Worm (Caenorhabditis elegans) whole organism, young adult: Measurements from ENCODE around the gene idpb-1.
A peak's percentile ranks its signal among the peaks of the same experiment; 100 is the strongest.

Experiments used
- B0019.2 ChIP-seq: fragments of 200-800 bp; sonication (Bioruptor generic); conservative IDR thresholded peaks from 2 replicates; pipeline ENCODE4 v1.3.6; 2022; ENCODE audit warnings: missing genetic modification reagents, missing genetic modification characterization, missing compliant biosample characterization
- B0336.3 ChIP-seq: fragments of 200-800 bp; sonication (Bioruptor generic); IDR thresholded peaks from 2 replicates; pipeline ENCODE4 v1.3.6; 2022; ENCODE audit warnings: missing genetic modification characterization, missing compliant biosample characterization
- D2030.7 ChIP-seq: fragments of 200-800 bp; sonication (Bioruptor generic); IDR thresholded peaks from 2 replicates; pipeline ENCODE4 v1.3.6; 2022; ENCODE audit warnings: missing genetic modification reagents, missing genetic modification characterization, missing compliant biosample characterization
- F33H1.4 ChIP-seq: fragments of 200-800 bp; sonication (Bioruptor generic); IDR thresholded peaks from 2 replicates; pipeline ENCODE4 v1.3.6; 2022; ENCODE audit warnings: missing genetic modification reagents, missing genetic modification characterization, missing compliant biosample characterization
- F37B4.10 ChIP-seq: fragments of 200-800 bp; sonication (Bioruptor generic); IDR thresholded peaks from 2 replicates; pipeline ENCODE4 v1.3.6; 2022; ENCODE audit warnings: missing genetic modification characterization, missing compliant biosample characterization
- F49E8.2 ChIP-seq: sonication (generic microtip); optimal IDR thresholded peaks from 3 replicates; lab custom pipeline; 2017; ENCODE audit warnings: missing genetic modification characterization, mild to moderate bottlenecking, missing compliant biosample characterization, antibody characterized with exemption, moderate library complexity; ENCODE audit not compliant: insufficient read depth
- K12H6.12 ChIP-seq: fragments of 200-800 bp; sonication (Bioruptor generic); optimal IDR thresholded peaks from 2 replicates; lab custom pipeline; 2018; ENCODE audit warnings: mild to moderate bottlenecking, missing genetic modification characterization, missing compliant biosample characterization
- Y56A3A.18 ChIP-seq: fragments of 200-800 bp; sonication (Bioruptor generic); IDR thresholded peaks from 2 replicates; pipeline ENCODE4 v1.3.6; 2022; ENCODE audit warnings: missing genetic modification reagents, missing genetic modification characterization, missing compliant biosample characterization
- Y95B8A.8 ChIP-seq: fragments of 200-800 bp; sonication (Bioruptor generic); IDR thresholded peaks from 2 replicates; pipeline ENCODE4 v1.3.6; 2022; ENCODE audit warnings: missing genetic modification reagents, missing genetic modification characterization, missing compliant biosample characterization
- ZK185.1 ChIP-seq: sonication (generic microtip); optimal IDR thresholded peaks from 2 replicates; lab custom pipeline; 2016; ENCODE audit warnings: mild to moderate bottlenecking, missing genetic modification characterization, missing compliant biosample characterization; ENCODE audit not compliant: poor library complexity, severe bottlenecking
- akir-1 ChIP-seq: fragments of 200-800 bp; sonication (Bioruptor generic); optimal IDR thresholded peaks from 2 replicates; lab custom pipeline; 2018; ENCODE audit warnings: mild to moderate bottlenecking, missing genetic modification characterization, moderate library complexity, missing compliant biosample characterization
- aptf-3 ChIP-seq: fragments of 200-800 bp; sonication (Bioruptor generic); IDR thresholded peaks from 2 replicates; pipeline ENCODE4 v1.3.6; 2022; ENCODE audit warnings: missing genetic modification characterization, missing compliant biosample characterization
- attf-6 ChIP-seq: fragments of 200-800 bp; sonication (Bioruptor generic); IDR thresholded peaks from 2 replicates; pipeline ENCODE4 v1.3.6; 2022; ENCODE audit warnings: missing genetic modification reagents, missing genetic modification characterization, missing compliant biosample characterization
- cebp-2 ChIP-seq: fragments of 200-800 bp; sonication (Bioruptor generic); IDR thresholded peaks from 2 replicates; pipeline ENCODE4 v1.3.6; 2022; ENCODE audit warnings: missing genetic modification characterization, missing compliant biosample characterization
- ceh-27 ChIP-seq: fragments of 200-800 bp; sonication (Bioruptor generic); optimal IDR thresholded peaks from 2 replicates; lab custom pipeline; 2018; ENCODE audit warnings: mild to moderate bottlenecking, missing genetic modification characterization, moderate library complexity, missing compliant biosample characterization
- ceh-40 ChIP-seq: fragments of 200-800 bp; sonication (Bioruptor generic); IDR thresholded peaks from 2 replicates; pipeline ENCODE4 v1.3.6; 2022; ENCODE audit warnings: missing genetic modification characterization, missing compliant biosample characterization
- ceh-91 ChIP-seq: fragments of 200-800 bp; sonication (Bioruptor generic); IDR thresholded peaks from 2 replicates; pipeline ENCODE4 v1.3.6; 2022; ENCODE audit warnings: missing genetic modification reagents, missing genetic modification characterization, missing compliant biosample characterization
- die-1 ChIP-seq: sonication (generic microtip); optimal IDR thresholded peaks from 2 replicates; lab custom pipeline; 2016; ENCODE audit warnings: missing genotype, mild to moderate bottlenecking, missing genetic modification characterization, missing compliant biosample characterization
- dpff-1 ChIP-seq: sonication (generic microtip); optimal IDR thresholded peaks from 2 replicates; lab custom pipeline; 2017; ENCODE audit warnings: mild to moderate bottlenecking, missing genetic modification characterization, missing compliant biosample characterization
- egrh-3 ChIP-seq: fragments of 200-800 bp; sonication (Bioruptor generic); IDR thresholded peaks from 2 replicates; pipeline ENCODE4 v1.3.6; 2022; ENCODE audit warnings: missing genetic modification reagents, missing genetic modification characterization, missing compliant biosample characterization
- ekl-4 ChIP-seq: fragments of 200-800 bp; sonication (Bioruptor generic); IDR thresholded peaks from 2 replicates; pipeline ENCODE4 v1.3.6; 2022; ENCODE audit warnings: missing genetic modification reagents, missing genetic modification characterization, missing compliant biosample characterization
- fkh-3 ChIP-seq: sonication (generic microtip); optimal IDR thresholded peaks from 2 replicates; lab custom pipeline; 2016; ENCODE audit warnings: mild to moderate bottlenecking, missing genetic modification characterization, missing compliant biosample characterization
- him-1 ChIP-seq: sonication (generic microtip); optimal IDR thresholded peaks from 2 replicates; lab custom pipeline; 2016; ENCODE audit warnings: missing genotype, missing genetic modification reagents, missing genetic modification characterization, missing compliant biosample characterization
- hrde-1 ChIP-seq: sonication (generic microtip); optimal IDR thresholded peaks from 2 replicates; lab custom pipeline; 2016; ENCODE audit warnings: missing genetic modification characterization, mild to moderate bottlenecking, missing compliant biosample characterization, moderate library complexity, missing genotype, missing genetic modification reagents, borderline replicate concordance
- lin-26 ChIP-seq: fragments of 200-800 bp; sonication (Bioruptor generic); IDR thresholded peaks from 2 replicates; pipeline ENCODE4 v1.3.6; 2022; ENCODE audit warnings: missing genetic modification reagents, missing genetic modification characterization, missing compliant biosample characterization
- lin-35 ChIP-seq, 3 experiments: fragments of 150-350 bp in 2 of 3; sonication (generic microtip) in 1 of 3; optimal IDR thresholded peaks; 2 replicates each; lab custom pipeline; 2014 to 2018; ENCODE audit warnings: missing biosample characterization in 3 of 3, missing genetic modification characterization in 3 of 3, missing genetic modification reagents in 3 of 3
- lin-40 ChIP-seq: sonication (generic microtip); optimal IDR thresholded peaks from 2 replicates; lab custom pipeline; 2016; ENCODE audit warnings: missing genetic modification characterization, mild to moderate bottlenecking, missing compliant biosample characterization, missing genotype, missing genetic modification reagents
- lir-1 ChIP-seq: fragments of 200-800 bp; sonication (Bioruptor generic); conservative IDR thresholded peaks from 2 replicates; pipeline ENCODE4 v1.3.6; 2022; ENCODE audit warnings: missing genetic modification reagents, missing genetic modification characterization, missing compliant biosample characterization
- lsl-1 ChIP-seq: fragments of 200-800 bp; sonication (Bioruptor generic); optimal IDR thresholded peaks from 2 replicates; lab custom pipeline; 2018; ENCODE audit warnings: mild to moderate bottlenecking, missing genetic modification characterization, moderate library complexity, missing compliant biosample characterization
- madf-3 ChIP-seq: fragments of 200-800 bp; sonication (Bioruptor generic); IDR thresholded peaks from 2 replicates; pipeline ENCODE4 v1.3.6; 2022; ENCODE audit warnings: missing genetic modification reagents, missing genetic modification characterization, missing compliant biosample characterization
- nhr-27 ChIP-seq: fragments of 200-800 bp; sonication (Bioruptor generic); optimal IDR thresholded peaks from 2 replicates; lab custom pipeline; 2018; ENCODE audit warnings: mild to moderate bottlenecking, missing genetic modification characterization, moderate library complexity, missing compliant biosample characterization
- nhr-90 ChIP-seq: sonication (generic microtip); optimal IDR thresholded peaks from 2 replicates; lab custom pipeline; 2016; ENCODE audit warnings: missing genotype, mild to moderate bottlenecking, missing genetic modification characterization, missing compliant biosample characterization
- pbrm-1 ChIP-seq: fragments of 200-800 bp; sonication (Bioruptor generic); IDR thresholded peaks from 2 replicates; pipeline ENCODE4 v1.3.6; 2022; ENCODE audit warnings: missing genetic modification reagents, missing genetic modification characterization, missing compliant biosample characterization
- rcor-1 ChIP-seq: fragments of 200-800 bp; sonication (Bioruptor generic); IDR thresholded peaks from 2 replicates; pipeline ENCODE4 v1.3.6; 2022; ENCODE audit warnings: missing genetic modification reagents, missing genetic modification characterization, missing compliant biosample characterization
- sea-2 ChIP-seq: fragments of 200-800 bp; sonication (Bioruptor generic); IDR thresholded peaks from 2 replicates; pipeline ENCODE4 v1.3.6; 2022; ENCODE audit warnings: missing genetic modification characterization, missing compliant biosample characterization
- snpc-1.3 ChIP-seq: sonication (generic microtip); optimal IDR thresholded peaks from 2 replicates; lab custom pipeline; 2017; ENCODE audit warnings: missing genetic modification characterization, mild to moderate bottlenecking, missing compliant biosample characterization, antibody characterized with exemption, moderate library complexity, missing genotype, missing genetic modification reagents; ENCODE audit not compliant: insufficient read depth
- snpc-3.4 ChIP-seq: sonication (generic microtip); optimal IDR thresholded peaks from 2 replicates; lab custom pipeline; 2017; ENCODE audit warnings: missing genetic modification characterization, mild to moderate bottlenecking, missing compliant biosample characterization, antibody characterized with exemption, moderate library complexity, missing genotype, missing genetic modification reagents
- snpc-4 ChIP-seq, 5 experiments: fragments of 150-350 bp in 1 of 5; sonication (generic microtip) in 4 of 5; optimal IDR thresholded peaks; 2 replicates each; lab custom pipeline; 2014 to 2018; ENCODE audit warnings: missing genetic modification characterization in 5 of 5, missing biosample characterization in 3 of 5, antibody characterized with exemption in 2 of 5, mild to moderate bottlenecking in 2 of 5, missing compliant biosample characterization in 2 of 5, missing genotype in 2 of 5, moderate library complexity in 2 of 5, missing genetic modification reagents in 1 of 5
- tbp1 ChIP-seq: fragments of 200-800 bp; sonication (Bioruptor generic); optimal IDR thresholded peaks from 2 replicates; lab custom pipeline; 2018; ENCODE audit warnings: mild to moderate bottlenecking, missing genetic modification characterization, missing compliant biosample characterization
- tbx-9 ChIP-seq: sonication (generic microtip); optimal IDR thresholded peaks from 2 replicates; lab custom pipeline; 2016; ENCODE audit warnings: borderline replicate concordance, missing genetic modification characterization, inconsistent platforms, missing compliant biosample characterization
- unc-130 ChIP-seq: sonication (generic microtip); optimal IDR thresholded peaks from 2 replicates; lab custom pipeline; 2016; ENCODE audit warnings: missing genetic modification reagents, missing genetic modification characterization, missing compliant biosample characterization
- zim-3 ChIP-seq: sonication (generic microtip); optimal IDR thresholded peaks from 2 replicates; lab custom pipeline; 2017; ENCODE audit warnings: mild to moderate bottlenecking, missing genetic modification characterization, moderate library complexity, missing compliant biosample characterization
- ztf-28 ChIP-seq: fragments of 200-800 bp; sonication (Bioruptor generic); IDR thresholded peaks from 2 replicates; pipeline ENCODE4 v1.3.6; 2022; ENCODE audit warnings: missing genetic modification reagents, missing genetic modification characterization, missing compliant biosample characterization

idpb-1 gene

DNA sequence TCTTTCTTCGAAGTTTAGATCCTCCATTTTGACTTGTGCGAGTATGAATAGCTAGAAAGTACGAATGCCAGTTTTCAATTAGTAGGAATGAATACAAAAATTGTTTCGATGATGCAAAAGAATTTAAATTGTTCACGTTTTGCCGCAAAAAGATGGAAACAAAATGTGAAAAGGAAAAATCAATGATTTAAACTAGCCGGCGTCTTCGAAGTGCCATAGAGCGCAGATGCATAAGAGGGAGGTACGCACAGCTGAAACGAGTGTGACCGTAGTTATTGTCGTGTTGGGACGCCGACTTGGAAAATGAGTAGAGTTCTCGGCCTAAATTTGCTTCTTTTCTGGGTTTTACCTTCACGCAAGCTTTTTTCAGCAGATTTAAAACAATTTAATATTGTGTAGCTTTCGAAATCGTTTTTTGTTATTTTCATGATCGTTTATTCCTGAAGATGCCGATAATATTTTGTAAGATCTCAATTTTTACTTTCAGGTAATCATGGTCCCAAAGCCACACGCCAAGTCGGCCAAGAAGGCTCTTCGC lies 46.6 kb upstream of the idpb-1 start, which contains the start of the genes ify-1 and rpl-22 (continued):
- TF ChIP-seq akir-1 (GFP tag; lab: Kevin White, UChicago) (no peak), snpc-4 (GFP tag; optimal IDR thresholded peaks at IDR 0.05; lab: Kevin White, UChicago) (peak; percentile 78), snpc-4 (tag; optimal IDR thresholded peaks at IDR 0.05; lab: Kevin White, UChicago) (peak; percentile 89 to 92 (median 90)), lin-35 (GFP tag; optimal IDR thresholded peaks at IDR 0.05; lab: Kevin White, UChicago) (peak; percentile 8 to 91 (median 70)), K12H6.12 (tag; lab: Kevin White, UChicago) (peak; percentile 56), ztf-28 (GFP tag; lab: Robert Waterston, UW) (0 out of 2 replicates have a peak, but pooled peaks have one; percentile 42), ceh-40 (GFP tag; lab: Robert Waterston, UW) (no peak), zim-3 (tag; lab: Kevin White, UChicago) (no peak), lin-40 (tag; lab: Kevin White, UChicago) (peak; percentile 79), fkh-3 (tag; lab: Kevin White, UChicago) (no peak), egrh-3 (GFP tag; lab: Robert Waterston, UW) (peak; percentile 77), snpc-1.3 (tag; lab: Kevin White, UChicago) (peak; percentile 60), Y95B8A.8 (GFP tag; lab: Robert Waterston, UW) (0 out of 2 replicates have a peak, but pooled peaks have one; percentile 54), aptf-3 (GFP tag; lab: Robert Waterston, UW) (no peak), tbx-9 (tag; lab: Kevin White, UChicago) (no peak)

DNA sequence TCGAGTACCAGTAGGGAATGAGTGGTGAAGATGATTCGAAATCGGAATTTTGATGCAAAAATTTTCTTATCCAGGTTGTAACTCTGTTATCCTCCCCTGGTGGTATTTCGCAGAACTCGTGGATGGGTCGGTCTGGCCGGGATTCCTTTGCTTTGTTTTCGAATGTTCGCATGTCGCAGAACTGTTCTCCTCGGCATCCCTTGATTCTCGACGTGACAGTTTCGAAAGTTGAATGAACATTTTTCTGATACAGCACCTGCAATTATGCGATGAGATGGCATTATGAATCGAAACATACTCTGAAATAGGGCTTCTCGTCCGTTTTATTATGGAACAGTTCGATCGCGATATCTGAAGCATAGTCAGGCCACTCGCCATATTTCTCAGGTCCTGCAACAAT lies 45.5 kb upstream of the idpb-1 start:
- TF ChIP-seq ZK185.1 (tag; lab: Kevin White, UChicago) (no peak), ekl-4 (GFP tag; lab: Robert Waterston, UW) (peak; percentile 77; the same call in 1 of the 2 replicates), Y95B8A.8 (GFP tag; lab: Robert Waterston, UW) (no peak), ceh-91 (no peak), pbrm-1 (GFP tag; lab: Robert Waterston, UW) (peak; percentile 50; the same call in 1 of the 2 replicates), B0019.2 (no peak), snpc-4 (GFP tag; optimal IDR thresholded peaks at IDR 0.05; lab: Kevin White, UChicago) (no peak), snpc-4 (tag; optimal IDR thresholded peaks at IDR 0.05; lab: Kevin White, UChicago) (peak in 1 of 4 experiments; percentile 73), cebp-2 (GFP tag; lab: Robert Waterston, UW) (no peak), lir-1 (GFP tag; lab: Robert Waterston, UW) (0 out of 2 replicates have a peak, but pooled peaks have one; percentile 8), aptf-3 (GFP tag; lab: Robert Waterston, UW) (no peak), B0336.3 (GFP tag; lab: Robert Waterston, UW) (peak; percentile 89), nhr-27 (tag; lab: Kevin White, UChicago) (no peak), nhr-90 (tag; lab: Kevin White, UChicago) (no peak), die-1 (tag; lab: Kevin White, UChicago) (peak; percentile 26), D2030.7 (peak; percentile 29; the same call in 1 of the 2 replicates), snpc-3.4 (tag; lab: Kevin White, UChicago) (no peak), hrde-1 (peak; percentile 33), lsl-1 (peak; percentile 34), ceh-27 (no peak), K12H6.12 (tag; lab: Kevin White, UChicago) (no peak), fkh-3 (tag; lab: Kevin White, UChicago) (no peak), attf-6 (GFP tag; lab: Robert Waterston, UW) (0 out of 2 replicates have a peak, but pooled peaks have one; percentile 48), madf-3 (0 out of 2 replicates have a peak, but pooled peaks have one; percentile 4), F33H1.4 (GFP tag; lab: Robert Waterston, UW) (peak; percentile 12; the same call in 1 of the 2 replicates), sea-2 (no peak), F37B4.10 (no peak), rcor-1 (peak; percentile 49; the same call in 1 of the 2 replicates), him-1 (tag; lab: Kevin White, UChicago) (peak; percentile 26), lin-26 (0 out of 2 replicates have a peak, but pooled peaks have one; percentile 13), dpff-1 (tag; lab: Kevin White, UChicago) (no peak), F49E8.2 (tag; lab: Kevin White, UChicago) (no peak), tbp1 (no peak), Y56A3A.18 (no peak), unc-130 (GFP tag; lab: Kevin White, UChicago) (peak; percentile 9)
